Worm (Caenorhabditis elegans) whole organism, young adult: ENCODE measurements around the gene C16C8.9.

ENCODE experiments used
- T07F8.4 ChIP-seq: sonication (generic microtip); optimal IDR thresholded peaks from 2 replicates; lab custom pipeline; 2016; ENCODE audit warnings: mild to moderate bottlenecking, missing genetic modification characterization, moderate library complexity, missing compliant biosample characterization
- let-526 ChIP-seq: fragments of 200-800 bp; sonication (Bioruptor generic); IDR thresholded peaks from 2 replicates; pipeline ENCODE4 v1.3.6; 2022; ENCODE audit warnings: missing genetic modification reagents, missing genetic modification characterization, missing compliant biosample characterization
- mes-4 ChIP-seq: sonication (generic microtip); optimal IDR thresholded peaks from 2 replicates; lab custom pipeline; 2016; ENCODE audit warnings: missing genotype, missing genetic modification characterization, missing compliant biosample characterization
- pha-4 ChIP-seq: fragments of 150-350 bp; sonication (generic microtip); optimal IDR thresholded peaks from 2 replicates; lab custom pipeline; 2014; ENCODE audit warnings: missing biosample characterization, missing genetic modification reagents, missing genetic modification characterization
- sdz-38 ChIP-seq: sonication (generic microtip); optimal IDR thresholded peaks from 2 replicates; lab custom pipeline; 2016; ENCODE audit warnings: missing genotype, missing genetic modification characterization, missing compliant biosample characterization
- snpc-1.1 ChIP-seq: sonication (generic microtip); optimal IDR thresholded peaks from 2 replicates; lab custom pipeline; 2017; ENCODE audit warnings: missing genetic modification characterization, mild to moderate bottlenecking, missing compliant biosample characterization, antibody characterized with exemption, moderate library complexity, missing genotype, missing genetic modification reagents; ENCODE audit not compliant: insufficient read depth

DNA sequence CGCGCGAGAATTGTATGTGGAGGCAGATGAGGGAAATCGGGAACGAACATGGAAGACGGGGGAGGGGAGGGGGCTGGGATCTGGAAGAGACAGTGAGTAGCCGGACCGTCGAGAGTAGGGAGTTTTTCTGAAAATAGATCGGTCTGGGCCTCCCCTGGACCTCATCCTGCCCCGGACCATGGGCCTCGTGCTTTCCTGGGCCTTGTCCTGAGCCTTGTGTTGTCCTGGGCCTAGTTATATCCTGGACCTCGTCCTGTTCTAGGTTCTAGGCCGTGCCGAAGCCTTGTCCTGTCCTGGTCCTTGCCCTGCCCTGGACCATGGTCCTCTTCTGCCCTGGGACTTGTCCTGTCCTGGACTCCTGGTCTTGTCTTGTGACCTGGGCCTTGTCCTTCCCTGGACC is 25.6 kb downstream of the C16C8.9 start:
- TF ChIP-seq snpc-1.1 (tag; lab: Kevin White, UChicago) (no peak), T07F8.4 (tag; lab: Kevin White, UChicago) (no peak), mes-4 (tag; lab: Kevin White, UChicago) (no peak), pha-4 (no peak), sdz-38 (tag; lab: Kevin White, UChicago) (no peak), let-526 (GFP tag; lab: Robert Waterston, UW) (no peak)
